Fruit fly (Drosophila melanogaster) whole organism, embryonic: ENCODE measurements around the gene CG6168.
A peak's percentile ranks its signal among the peaks of the same experiment; 100 is the strongest.

Experiments used
- Ada2b ChIP-seq: fragments of 200-800 bp; sonication (Bioruptor generic); IDR thresholded peaks from 2 replicates; pipeline ENCODE4 v1.3.6; 2022; ENCODE audit warnings: missing biosample characterization, missing genetic modification characterization
- Blimp-1 ChIP-seq: fragments of 200-800 bp; sonication (Bioruptor generic); optimal IDR thresholded peaks from 3 replicates; lab custom pipeline; 2018; ENCODE audit warnings: missing biosample characterization, missing genetic modification characterization, mild to moderate bottlenecking, moderate library complexity, missing genetic modification reagents
- CG11247 ChIP-seq: fragments of 200-800 bp; sonication (Bioruptor generic); IDR thresholded peaks from 2 replicates; pipeline ENCODE4 v1.3.6; 2022; ENCODE audit warnings: missing biosample characterization, missing genetic modification characterization
- CG11560 ChIP-seq: fragments of 200-800 bp; sonication (Bioruptor generic); IDR thresholded peaks from 3 replicates; pipeline ENCODE4 v1.3.6; 2022; ENCODE audit warnings: missing biosample characterization, missing genetic modification characterization
- CG11695 ChIP-seq: fragments of 200-800 bp; sonication (Bioruptor generic); IDR thresholded peaks from 3 replicates; pipeline ENCODE4 v1.3.6; 2022; ENCODE audit warnings: missing biosample characterization, missing genetic modification characterization
- CG13624 ChIP-seq: fragments of 200-800 bp; sonication (Bioruptor generic); optimal IDR thresholded peaks from 2 replicates; lab custom pipeline; 2016; ENCODE audit warnings: missing biosample characterization, missing genetic modification characterization
- CG14050 ChIP-seq: fragments of 200-800 bp; sonication (Bioruptor generic); IDR thresholded peaks from 3 replicates; pipeline ENCODE4 v1.3.6; 2022; ENCODE audit warnings: missing biosample characterization, missing genetic modification characterization
- CG1529 ChIP-seq: fragments of 200-800 bp; sonication (Bioruptor generic); optimal IDR thresholded peaks from 3 replicates; lab custom pipeline; 2018; ENCODE audit warnings: missing biosample characterization, missing genetic modification characterization
- CG1602 ChIP-seq: fragments of 200-800 bp; sonication (Bioruptor generic); optimal IDR thresholded peaks from 3 replicates; lab custom pipeline; 2016; ENCODE audit warnings: missing biosample characterization, missing genetic modification characterization
- CG1603 ChIP-seq: fragments of 200-800 bp; sonication (Bioruptor generic); optimal IDR thresholded peaks from 2 replicates; lab custom pipeline; 2019; ENCODE audit warnings: missing biosample characterization, mild to moderate bottlenecking, missing genetic modification characterization, moderate library complexity
- CG16779 ChIP-seq: fragments of 200-800 bp; sonication (Bioruptor generic); IDR thresholded peaks from 2 replicates; pipeline ENCODE4 v1.3.6; 2022; ENCODE audit warnings: missing biosample characterization, missing genetic modification characterization
- CG17568 ChIP-seq: fragments of 200-800 bp; sonication (Bioruptor generic); optimal IDR thresholded peaks from 2 replicates; lab custom pipeline; 2018; ENCODE audit warnings: missing biosample characterization, mild to moderate bottlenecking, missing genetic modification characterization, moderate library complexity
- CG1792 ChIP-seq: fragments of 200-800 bp; sonication (Bioruptor generic); optimal IDR thresholded peaks from 2 replicates; lab custom pipeline; 2016; ENCODE audit warnings: missing biosample characterization, missing genetic modification characterization
- CG30020 ChIP-seq: fragments of 200-800 bp; optimal IDR thresholded peaks from 2 replicates; lab custom pipeline; 2019; ENCODE audit warnings: missing biosample characterization, mild to moderate bottlenecking, missing genetic modification characterization, moderate library complexity
- CG31365 ChIP-seq: fragments of 200-800 bp; sonication (Bioruptor generic); optimal IDR thresholded peaks from 2 replicates; lab custom pipeline; 2018; ENCODE audit warnings: missing biosample characterization, mild to moderate bottlenecking, missing genetic modification characterization
- CG3163 ChIP-seq: fragments of 200-800 bp; sonication (Bioruptor generic); optimal IDR thresholded peaks from 3 replicates; lab custom pipeline; 2016; ENCODE audit warnings: missing biosample characterization, missing genetic modification characterization
- CG42726 ChIP-seq: fragments of 200-800 bp; sonication (Bioruptor generic); IDR thresholded peaks from 2 replicates; pipeline ENCODE4 v1.3.6; 2022; ENCODE audit warnings: missing biosample characterization, missing genetic modification characterization; ENCODE audit not compliant: partially characterized antibody
- CG4328 ChIP-seq: fragments of 200-800 bp; sonication (Bioruptor generic); optimal IDR thresholded peaks from 3 replicates; lab custom pipeline; 2017; ENCODE audit warnings: missing biosample characterization, missing genetic modification reagents, missing genetic modification characterization
- CG6813 ChIP-seq: fragments of 200-800 bp; sonication (Bioruptor generic); optimal IDR thresholded peaks from 2 replicates; lab custom pipeline; 2017; ENCODE audit warnings: missing biosample characterization, missing genetic modification characterization, mild to moderate bottlenecking, moderate library complexity, missing genetic modification reagents
- CG7357 ChIP-seq: fragments of 200-800 bp; sonication (Bioruptor generic); IDR thresholded peaks from 3 replicates; pipeline ENCODE4 v1.3.6; 2022; ENCODE audit warnings: missing biosample characterization, missing genetic modification characterization
- CG9817 ChIP-seq: fragments of 200-800 bp; sonication (Bioruptor generic); optimal IDR thresholded peaks from 2 replicates; lab custom pipeline; 2018; ENCODE audit warnings: missing biosample characterization, mild to moderate bottlenecking, missing genetic modification characterization, moderate library complexity
- CoRest ChIP-seq: fragments of 200-800 bp; sonication (Bioruptor generic); optimal IDR thresholded peaks from 3 replicates; lab custom pipeline; 2018; ENCODE audit warnings: missing biosample characterization, mild to moderate bottlenecking, missing genetic modification characterization, moderate library complexity
- D19A ChIP-seq: fragments of 200-800 bp; optimal IDR thresholded peaks from 3 replicates; lab custom pipeline; 2019; ENCODE audit warnings: missing biosample characterization, mild to moderate bottlenecking, missing genetic modification characterization, moderate library complexity
- Deaf1 ChIP-seq: fragments of 200-800 bp; optimal IDR thresholded peaks from 3 replicates; lab custom pipeline; 2019; ENCODE audit warnings: missing biosample characterization, mild to moderate bottlenecking, missing genetic modification characterization, moderate library complexity
- Doc2 ChIP-seq: fragments of 200-800 bp; sonication (Bioruptor generic); IDR thresholded peaks from 2 replicates; pipeline ENCODE4 v1.3.6; 2022; ENCODE audit warnings: missing biosample characterization, missing genetic modification characterization
- Dp ChIP-seq: fragments of 200-800 bp; sonication (Bioruptor generic); optimal IDR thresholded peaks from 2 replicates; lab custom pipeline; 2018; ENCODE audit warnings: missing biosample characterization, mild to moderate bottlenecking, missing genetic modification characterization, moderate library complexity
- Jarid2 ChIP-seq: fragments of 200-800 bp; sonication (Bioruptor generic); optimal IDR thresholded peaks from 3 replicates; lab custom pipeline; 2017; ENCODE audit warnings: mild to moderate bottlenecking, missing biosample characterization, missing genetic modification reagents, missing genetic modification characterization
- Kr ChIP-seq: fragments of 200-800 bp; sonication (Bioruptor generic); optimal IDR thresholded peaks from 2 replicates; lab custom pipeline; 2017; ENCODE audit warnings: missing biosample characterization, mild to moderate bottlenecking, missing genetic modification characterization
- Lhr ChIP-seq: fragments of 200-800 bp; sonication (Bioruptor generic); optimal IDR thresholded peaks from 3 replicates; lab custom pipeline; 2017; ENCODE audit warnings: mild to moderate bottlenecking, missing biosample characterization, missing genetic modification reagents, missing genetic modification characterization
- Lpt ChIP-seq: fragments of >200 bp; optimal IDR thresholded peaks from 2 replicates; lab custom pipeline; 2018; ENCODE audit warnings: missing biosample characterization, missing genetic modification characterization
- MTF-1 ChIP-seq: fragments of 200-800 bp; sonication (Bioruptor generic); optimal IDR thresholded peaks from 2 replicates; lab custom pipeline; 2018; ENCODE audit warnings: missing biosample characterization, mild to moderate bottlenecking, missing genetic modification characterization, borderline replicate concordance
- Rfx ChIP-seq: fragments of 200-800 bp; sonication (Bioruptor generic); IDR thresholded peaks from 2 replicates; pipeline ENCODE4 v1.3.6; 2022; ENCODE audit warnings: missing biosample characterization, missing genetic modification characterization
- Six4 ChIP-seq: fragments of 200-800 bp; sonication (Bioruptor generic); optimal IDR thresholded peaks from 2 replicates; lab custom pipeline; 2016; ENCODE audit warnings: missing biosample characterization, missing genetic modification characterization
- ab ChIP-seq: fragments of 200-800 bp; sonication (Bioruptor generic); optimal IDR thresholded peaks from 2 replicates; lab custom pipeline; 2016; ENCODE audit warnings: missing biosample characterization, missing genetic modification characterization
- ato ChIP-seq: fragments of 200-800 bp; sonication (Bioruptor generic); IDR thresholded peaks from 2 replicates; pipeline ENCODE4 v1.3.6; 2022; ENCODE audit warnings: missing biosample characterization, missing genetic modification characterization; ENCODE audit not compliant: partially characterized antibody
- chn ChIP-seq: fragments of 200-800 bp; sonication (Bioruptor generic); optimal IDR thresholded peaks from 2 replicates; lab custom pipeline; 2016; ENCODE audit warnings: missing biosample characterization, missing genetic modification characterization
- da ChIP-seq: fragments of 200-800 bp; sonication (Bioruptor generic); optimal IDR thresholded peaks from 2 replicates; lab custom pipeline; 2016; ENCODE audit warnings: missing biosample characterization, missing genetic modification characterization
- eyg ChIP-seq: fragments of 200-800 bp; sonication (Bioruptor generic); optimal IDR thresholded peaks from 3 replicates; lab custom pipeline; 2016; ENCODE audit warnings: missing biosample characterization, missing genetic modification characterization
- gcm ChIP-seq: fragments of 200-800 bp; sonication (Bioruptor generic); optimal IDR thresholded peaks from 2 replicates; lab custom pipeline; 2019; ENCODE audit warnings: missing biosample characterization, mild to moderate bottlenecking, missing genetic modification characterization, moderate library complexity
- gsb-n ChIP-seq: fragments of 200-800 bp; sonication (Bioruptor generic); optimal IDR thresholded peaks from 3 replicates; lab custom pipeline; 2018; ENCODE audit warnings: missing biosample characterization, mild to moderate bottlenecking, missing genetic modification characterization
- hb ChIP-seq: fragments of 200-800 bp; sonication (Bioruptor generic); IDR thresholded peaks from 3 replicates; pipeline ENCODE4 v1.3.6; 2022; ENCODE audit warnings: missing biosample characterization, missing genetic modification characterization; ENCODE audit not compliant: partially characterized antibody
- hth ChIP-seq: fragments of >200 bp; optimal IDR thresholded peaks from 2 replicates; lab custom pipeline; 2017; ENCODE audit warnings: inconsistent platforms
- kay ChIP-seq: fragments of 200-800 bp; sonication (Bioruptor generic); optimal IDR thresholded peaks from 2 replicates; lab custom pipeline; 2016; ENCODE audit warnings: missing biosample characterization, missing genetic modification characterization
- p53 ChIP-seq: fragments of 200-800 bp; sonication (Bioruptor generic); optimal IDR thresholded peaks from 2 replicates; lab custom pipeline; 2016; ENCODE audit warnings: missing biosample characterization, missing genetic modification characterization
- pum ChIP-seq: fragments of 200-800 bp; sonication (Bioruptor generic); optimal IDR thresholded peaks from 2 replicates; lab custom pipeline; 2016; ENCODE audit warnings: missing biosample characterization, missing genetic modification characterization
- sens-2 ChIP-seq: fragments of 200-800 bp; sonication (Bioruptor generic); IDR thresholded peaks from 2 replicates; pipeline ENCODE4 v1.3.6; 2022; ENCODE audit warnings: missing biosample characterization, missing genetic modification characterization
- stc ChIP-seq: fragments of 200-800 bp; sonication (Bioruptor generic); IDR thresholded peaks from 2 replicates; pipeline ENCODE4 v1.3.6; 2022; ENCODE audit warnings: missing biosample characterization, missing genetic modification characterization
- stwl ChIP-seq: fragments of 200-800 bp; sonication (Bioruptor generic); optimal IDR thresholded peaks from 3 replicates; lab custom pipeline; 2018; ENCODE audit warnings: missing biosample characterization, mild to moderate bottlenecking, missing genetic modification characterization, moderate library complexity
- zen2 ChIP-seq: fragments of 200-800 bp; sonication (Bioruptor generic); IDR thresholded peaks from 3 replicates; pipeline ENCODE4 v1.3.6; 2022; ENCODE audit warnings: missing biosample characterization, missing genetic modification characterization; ENCODE audit not compliant: partially characterized antibody

The CG6168 gene

DNA sequence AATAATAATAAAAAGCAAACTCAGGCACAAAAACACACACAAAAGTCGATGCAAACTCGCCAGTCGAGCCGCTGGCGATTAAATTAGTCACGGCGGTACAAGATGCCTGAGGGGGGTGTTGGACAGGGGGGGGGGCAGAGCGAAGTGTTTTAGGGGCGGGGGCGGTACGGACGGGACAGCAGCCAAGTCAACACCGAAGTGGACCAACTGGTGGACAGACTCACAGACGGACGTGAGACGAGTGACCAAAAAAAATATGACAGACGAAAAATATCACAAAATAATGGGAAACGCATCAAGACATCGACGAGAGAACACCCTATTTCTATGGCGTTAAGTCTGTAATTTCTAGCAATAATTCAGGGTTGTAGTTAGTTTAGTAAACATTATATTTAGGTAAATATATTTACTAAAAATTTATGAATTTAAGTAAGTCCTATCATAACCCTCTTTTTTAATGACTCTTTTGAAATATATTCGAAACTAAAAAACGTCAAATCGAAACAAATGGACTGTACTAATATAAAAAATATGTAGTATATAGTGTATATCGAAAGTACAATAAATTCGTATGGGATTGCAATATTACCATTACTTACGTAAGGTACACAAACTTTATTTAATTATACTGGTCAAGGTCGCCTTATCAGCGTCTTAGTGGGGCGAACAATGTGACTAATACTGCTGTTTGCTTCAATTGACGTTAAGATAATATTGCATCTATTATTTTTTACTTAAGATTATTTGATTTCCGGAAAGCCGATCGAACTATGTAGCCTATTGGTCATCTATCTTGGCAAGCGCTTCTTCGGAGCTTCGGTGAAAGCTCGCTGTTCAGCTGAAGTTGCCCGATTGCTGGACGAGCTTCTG lies 30.0 kb downstream of the CG6168 start (continued):
- TF ChIP-seq CG1602 (GFP tag; lab: Kevin White, UChicago) = no peak
- TF ChIP-seq pum (GFP tag; lab: Kevin White, UChicago) = no peak
- no peak for TF ChIP-seq Dp (GFP tag; lab: Kevin White, UChicago)
- no peak for TF ChIP-seq Lpt (GFP tag; lab: Kevin White, UChicago)
- no peak for TF ChIP-seq Kr (GFP tag; lab: Kevin White, UChicago)
- no peak for TF ChIP-seq CG13624 (GFP tag; lab: Kevin White, UChicago)
- TF ChIP-seq gsb-n (tag; lab: Kevin White, UChicago) = peak; percentile 87
- no peak for TF ChIP-seq CG11560 (tag; lab: Robert Waterston, UW)
- no peak for TF ChIP-seq CG11247 (GFP tag; lab: Robert Waterston, UW)
- TF ChIP-seq da = no peak
- no peak for TF ChIP-seq Deaf1
- TF ChIP-seq ato (GFP tag; lab: Robert Waterston, UW) = no peak
- TF ChIP-seq CG1603 (tag; lab: Kevin White, UChicago) = peak; percentile 3
- TF ChIP-seq Ada2b (GFP tag; lab: Robert Waterston, UW) = 0 out of 2 replicates have a peak, but pooled peaks have one; percentile 40
- TF ChIP-seq ab (GFP tag; lab: Kevin White, UChicago) = no peak
- no peak for TF ChIP-seq sens-2 (GFP tag; lab: Robert Waterston, UW)
- TF ChIP-seq CG7357 (GFP tag; lab: Robert Waterston, UW) = peak; percentile 52; the same call in 1 of the 3 replicates
- no peak for TF ChIP-seq CG1529 (GFP tag; lab: Kevin White, UChicago)
- no peak for TF ChIP-seq chn (GFP tag; lab: Kevin White, UChicago)
- TF ChIP-seq CG3163 (GFP tag; lab: Kevin White, UChicago) = no peak
- TF ChIP-seq Jarid2 = peak; percentile 21
- TF ChIP-seq hth (lab: Kevin White, UChicago) = no peak
- TF ChIP-seq CG9817 (tag; lab: Kevin White, UChicago) = peak; percentile 14
- TF ChIP-seq eyg (GFP tag; lab: Kevin White, UChicago) = no peak
- TF ChIP-seq Lhr (GFP tag; lab: Kevin White, UChicago) = no peak
- no peak for TF ChIP-seq CG4328
- peak; percentile 46 for TF ChIP-seq kay (GFP tag; lab: Kevin White, UChicago)
- no peak for TF ChIP-seq CG31365 (tag; lab: Kevin White, UChicago)
- TF ChIP-seq CG17568 (GFP tag; lab: Kevin White, UChicago) = no peak
- peak; percentile 63 for TF ChIP-seq Rfx (GFP tag; lab: Robert Waterston, UW)
- no peak for TF ChIP-seq zen2 (GFP tag; lab: Robert Waterston, UW)
- peak; percentile 40; the same call in 1 of the 3 replicates for TF ChIP-seq CG11695 (GFP tag; lab: Robert Waterston, UW)
- no peak for TF ChIP-seq stwl (tag; lab: Kevin White, UChicago)
- TF ChIP-seq Blimp-1 (GFP tag; lab: Kevin White, UChicago) = peak; percentile 29
- peak; percentile 31; the same call in 1 of the 2 replicates for TF ChIP-seq CG16779 (GFP tag; lab: Robert Waterston, UW)
- TF ChIP-seq CoRest (tag; lab: Kevin White, UChicago) = peak; percentile 56
- no peak for TF ChIP-seq MTF-1 (GFP tag; lab: Kevin White, UChicago)
- no peak for TF ChIP-seq hb
- TF ChIP-seq Six4 (GFP tag; lab: Kevin White, UChicago) = no peak
- no peak; the same call in 2 of the 3 replicates for TF ChIP-seq CG14050
- TF ChIP-seq CG1792 (GFP tag; lab: Kevin White, UChicago) = no peak
- TF ChIP-seq D19A (tag; lab: Kevin White, UChicago) = peak; percentile 86
- TF ChIP-seq gcm (GFP tag; lab: Kevin White, UChicago) = no peak
- TF ChIP-seq CG42726 (GFP tag; lab: Robert Waterston, UW) = no peak
- TF ChIP-seq p53 = no peak
- no peak; the same call in 1 of the 2 replicates for TF ChIP-seq stc
- TF ChIP-seq CG6813 = peak; percentile 38
- TF ChIP-seq Doc2 (GFP tag; lab: Robert Waterston, UW) = no peak
- no peak for TF ChIP-seq CG30020 (tag; lab: Kevin White, UChicago)
